Worm (Caenorhabditis elegans): Measurements from ENCODE around the gene F26C11.1.

- TF ChIP-seq ztf-11 (tag; optimal IDR thresholded peaks at IDR 0.05) = no peak
- TF ChIP-seq ceh-82 (tag; optimal IDR thresholded peaks at IDR 0.05) = no peak
- peak; percentile 23 for TF ChIP-seq pha-4 (tag; optimal IDR thresholded peaks at IDR 0.05)
- peak; percentile 65 for TF ChIP-seq pqm-1 (tag; optimal IDR thresholded peaks at IDR 0.05)
- no peak for TF ChIP-seq eor-1 (tag; optimal IDR thresholded peaks at IDR 0.05)
- no peak for TF ChIP-seq unc-62 (GFP tag; optimal IDR thresholded peaks at IDR 0.05)
- no peak for TF ChIP-seq fos-1 (tag; optimal IDR thresholded peaks at IDR 0.05)
- no peak for TF ChIP-seq nhr-23 (tag; optimal IDR thresholded peaks at IDR 0.05)
These were observed 36.9 kb downstream of the F26C11.1 start, which contains the start of gene pho-11 for ce11 chrII:9931476-9931875.

Measured in whole organism, L3 larva.